Worm (Caenorhabditis elegans): ENCODE measurements around the gene rif-1.2.
A peak's percentile ranks its signal among the peaks of the same experiment; 100 is the strongest.

The rif-1.2 gene

ce11 chrX:12362951-12363486, 8.2 kb downstream of the rif-1.2 start:
- peak; percentile 99 for TF ChIP-seq W03F9.2 (tag; optimal IDR thresholded peaks at IDR 0.05)
- TF ChIP-seq dao-5 (tag; optimal IDR thresholded peaks at IDR 0.05): peak; percentile 76
- peak; percentile 99 for TF ChIP-seq him-1 (tag; optimal IDR thresholded peaks at IDR 0.05)

- TF ChIP-seq W03F9.2 (tag; optimal IDR thresholded peaks at IDR 0.05): no peak
- no peak for TF ChIP-seq him-1 (tag; optimal IDR thresholded peaks at IDR 0.05)
- TF ChIP-seq dao-5 (tag; optimal IDR thresholded peaks at IDR 0.05): no peak
Observed at ce11 chrX:12360444-12360843, 10.8 kb downstream of the rif-1.2 start, which contains the start of the genes nspc-15 and F19H6.6. Gene nspc-15, plus strand, starts transcription at chrX:12360744. Gene F19H6.6, plus strand, starts transcription at chrX:12360827.

DNA sequence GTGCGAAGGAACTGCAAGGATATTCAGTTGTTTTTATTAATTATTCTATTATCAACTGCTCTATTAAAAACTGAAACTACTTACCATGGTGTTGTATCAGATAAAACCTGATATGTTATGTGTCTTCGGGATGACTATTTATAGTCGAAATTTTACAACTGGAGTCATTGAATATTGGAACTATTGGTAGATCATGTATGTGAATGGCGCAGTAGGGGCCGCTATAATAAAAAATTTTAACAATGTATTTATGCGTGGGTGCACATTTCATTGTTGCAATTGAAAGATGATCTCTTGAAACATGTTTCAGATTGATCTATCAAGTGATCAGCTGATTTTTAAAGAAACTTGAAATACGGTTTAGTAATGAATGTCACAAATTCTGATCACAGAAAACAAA, 12.3 kb downstream of the rif-1.2 start, which contains the start of gene nspc-14:
TSS of gene nspc-14 (minus strand) at position 101 of the 400 bp plus-strand sequence.
- TF ChIP-seq W03F9.2 (tag; optimal IDR thresholded peaks at IDR 0.05) (no peak), him-1 (tag; optimal IDR thresholded peaks at IDR 0.05) (no peak), dao-5 (tag; optimal IDR thresholded peaks at IDR 0.05) (no peak)

- TF ChIP-seq him-1 (tag; optimal IDR thresholded peaks at IDR 0.05) (no peak), dao-5 (tag; optimal IDR thresholded peaks at IDR 0.05) (no peak), W03F9.2 (tag; optimal IDR thresholded peaks at IDR 0.05) (no peak)
Observed at ce11 chrX:12357127-12357526, 14.1 kb downstream of the rif-1.2 start, which contains the start of gene nspc-13. Gene nspc-13, plus strand, starts transcription at chrX:12357427.

- TF ChIP-seq W03F9.2 (tag; optimal IDR thresholded peaks at IDR 0.05): no peak
- TF ChIP-seq dao-5 (tag; optimal IDR thresholded peaks at IDR 0.05): no peak
- no peak for TF ChIP-seq him-1 (tag; optimal IDR thresholded peaks at IDR 0.05)
Observed at ce11 chrX:12356581-12356980, 14.6 kb downstream of the rif-1.2 start, which contains the start of gene nspc-12. Gene nspc-12, minus strand, starts transcription at chrX:12356681.

DNA sequence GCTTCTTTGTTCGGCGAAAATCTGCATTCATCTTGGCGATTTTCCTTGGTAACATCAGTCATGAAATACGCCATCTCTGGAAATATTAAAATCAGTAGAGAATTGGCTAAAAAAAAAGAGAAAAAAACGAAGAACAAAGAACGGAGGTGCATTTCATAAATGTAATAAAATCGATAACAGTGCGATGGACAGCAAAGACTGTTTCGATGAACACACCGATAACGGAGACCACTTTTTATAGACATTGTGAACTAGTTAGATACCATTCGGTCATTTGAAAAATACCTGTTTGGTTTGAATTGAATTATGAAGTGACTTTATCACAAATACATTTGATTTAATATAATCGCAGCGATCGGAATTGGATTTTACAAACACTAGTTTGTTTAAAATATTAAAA, 18.3 kb downstream of the rif-1.2 start, which contains the start of gene F42F12.4:
TSS of gene F42F12.4 (minus strand) at position 76 of the 400 bp plus-strand sequence.
- TF ChIP-seq W03F9.2 (tag; optimal IDR thresholded peaks at IDR 0.05) (no peak), dao-5 (tag; optimal IDR thresholded peaks at IDR 0.05) (no peak), him-1 (tag; optimal IDR thresholded peaks at IDR 0.05) (no peak)

DNA sequence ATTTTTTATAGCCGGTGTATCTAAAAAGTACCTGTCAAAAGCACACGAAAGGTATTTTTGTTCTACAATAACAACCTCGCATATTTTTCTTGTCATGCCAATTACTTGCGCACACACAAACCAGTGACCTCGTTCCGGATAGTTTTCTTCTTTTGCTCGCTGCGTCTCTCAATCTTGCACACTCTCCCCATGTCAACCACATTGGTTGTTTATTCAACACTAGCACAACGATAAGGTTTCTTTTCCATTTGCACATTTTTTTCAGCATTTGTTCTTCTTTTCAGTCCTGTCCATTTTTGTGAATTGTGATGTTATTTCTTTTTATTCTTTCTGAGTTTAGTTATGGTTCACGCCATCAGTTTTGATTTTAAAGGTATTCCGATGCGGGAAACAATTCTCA, 21.0 kb downstream of the rif-1.2 start, which contains the start of gene F42F12.3:
TSS of gene F42F12.3 (plus strand) at position 372 of the 400 bp plus-strand sequence.
- TF ChIP-seq dao-5 (tag; optimal IDR thresholded peaks at IDR 0.05): no peak
- no peak for TF ChIP-seq W03F9.2 (tag; optimal IDR thresholded peaks at IDR 0.05)
- no peak for TF ChIP-seq him-1 (tag; optimal IDR thresholded peaks at IDR 0.05)

ce11 chrX:12348329-12348728, 22.9 kb downstream of the rif-1.2 start, which contains the start of gene F42F12.14:
Gene F42F12.14, plus strand, starts transcription at chrX:12348629.
- TF ChIP-seq him-1 (tag; optimal IDR thresholded peaks at IDR 0.05) (no peak), W03F9.2 (tag; optimal IDR thresholded peaks at IDR 0.05) (no peak), dao-5 (tag; optimal IDR thresholded peaks at IDR 0.05) (no peak)

ce11 chrX:12347822-12348221, 23.4 kb downstream of the rif-1.2 start:
- no peak for TF ChIP-seq him-1 (tag; optimal IDR thresholded peaks at IDR 0.05)
- TF ChIP-seq dao-5 (tag; optimal IDR thresholded peaks at IDR 0.05): peak; percentile 51
- TF ChIP-seq W03F9.2 (tag; optimal IDR thresholded peaks at IDR 0.05): peak; percentile 28

ce11 chrX:12346729-12347128, 24.5 kb downstream of the rif-1.2 start, which contains the start of gene F42F12.11:
Gene F42F12.11, plus strand, starts transcription at chrX:12347029.
- TF ChIP-seq W03F9.2 (tag; optimal IDR thresholded peaks at IDR 0.05): no peak
- TF ChIP-seq him-1 (tag; optimal IDR thresholded peaks at IDR 0.05): no peak
- TF ChIP-seq dao-5 (tag; optimal IDR thresholded peaks at IDR 0.05): no peak

DNA sequence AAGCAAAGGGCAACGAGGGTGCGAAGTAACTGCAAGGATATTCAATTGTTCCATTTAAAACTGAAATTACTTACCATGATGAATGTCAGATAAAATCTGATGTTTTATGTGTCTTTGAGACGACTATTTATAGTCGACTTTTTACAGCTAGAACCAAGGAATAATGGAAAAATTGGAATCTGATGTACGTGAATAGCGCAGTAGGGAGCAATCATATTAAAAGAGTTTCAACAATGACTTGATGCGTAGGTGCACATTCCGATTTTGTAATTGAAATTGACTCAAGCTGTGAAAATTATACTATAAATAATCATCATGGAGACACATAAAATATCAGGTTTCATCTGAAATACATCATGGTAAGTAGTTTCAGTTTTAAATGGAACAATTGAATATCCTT, 27.9 kb downstream of the rif-1.2 start, which contains the start of the genes nspc-9 and nspc-10:
TSS of gene nspc-9 (minus strand) at position 101 of the 400 bp plus-strand sequence.
TSS of gene nspc-10 (plus strand) at position 331 of the 400 bp plus-strand sequence.
- TF ChIP-seq him-1 (tag; optimal IDR thresholded peaks at IDR 0.05): no peak
- TF ChIP-seq dao-5 (tag; optimal IDR thresholded peaks at IDR 0.05): no peak
- TF ChIP-seq W03F9.2 (tag; optimal IDR thresholded peaks at IDR 0.05): no peak

- TF ChIP-seq dao-5 (tag; optimal IDR thresholded peaks at IDR 0.05): no peak
- TF ChIP-seq W03F9.2 (tag; optimal IDR thresholded peaks at IDR 0.05): no peak
- no peak for TF ChIP-seq him-1 (tag; optimal IDR thresholded peaks at IDR 0.05)
Observed at ce11 chrX:12341338-12341737, 29.9 kb downstream of the rif-1.2 start, which contains the start of gene zig-2. Gene zig-2, minus strand, starts transcription at chrX:12341438.

DNA sequence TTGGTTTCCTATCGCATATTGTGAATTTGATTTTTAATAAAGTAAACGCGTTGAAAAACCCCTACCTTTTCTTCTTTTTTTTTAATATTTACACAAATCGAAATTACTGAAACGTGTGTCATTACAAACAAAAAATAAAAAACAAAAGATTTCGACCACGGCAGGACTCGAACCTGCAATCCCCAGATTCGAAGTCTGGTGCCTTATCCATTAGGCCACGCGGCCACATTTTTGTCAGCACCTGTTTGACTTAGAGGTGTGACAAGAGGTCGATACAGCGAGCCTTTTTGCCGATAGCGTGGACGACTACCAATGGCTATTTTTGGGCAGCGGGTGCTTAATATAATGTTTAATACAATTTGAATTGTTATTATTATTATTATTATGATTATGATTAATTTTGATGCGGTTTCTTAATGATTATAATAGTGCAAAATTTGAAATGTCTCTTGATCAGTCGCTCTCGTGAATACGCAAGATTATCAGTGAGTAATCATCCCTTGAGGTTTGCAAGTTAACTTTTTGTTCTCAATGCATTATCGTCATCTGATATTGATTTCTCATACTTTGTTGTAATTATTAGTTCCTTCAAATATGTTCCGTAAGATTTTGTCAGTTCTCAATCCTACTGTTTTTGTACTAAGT, 33.3 kb downstream of the rif-1.2 start, which contains the start of gene srd-44:
TSS of gene srd-44 (plus strand) at position 595 of the 645 bp plus-strand sequence.
- no peak for TF ChIP-seq W03F9.2 (tag; optimal IDR thresholded peaks at IDR 0.05)
- TF ChIP-seq dao-5 (tag; optimal IDR thresholded peaks at IDR 0.05): no peak
- no peak for TF ChIP-seq him-1 (tag; optimal IDR thresholded peaks at IDR 0.05)

ce11 chrX:12335808-12336207, 35.4 kb downstream of the rif-1.2 start, which contains the start of gene srd-48:
Gene srd-48, plus strand, starts transcription at chrX:12336108.
- TF ChIP-seq W03F9.2 (tag; optimal IDR thresholded peaks at IDR 0.05) (no peak), dao-5 (tag; optimal IDR thresholded peaks at IDR 0.05) (no peak), him-1 (tag; optimal IDR thresholded peaks at IDR 0.05) (no peak)

All from whole organism, L4/young adult.